Fruit fly (Drosophila melanogaster): ENCODE measurements around the gene Cpr65Ax1.

Cpr65Ax1 gene

DNA sequence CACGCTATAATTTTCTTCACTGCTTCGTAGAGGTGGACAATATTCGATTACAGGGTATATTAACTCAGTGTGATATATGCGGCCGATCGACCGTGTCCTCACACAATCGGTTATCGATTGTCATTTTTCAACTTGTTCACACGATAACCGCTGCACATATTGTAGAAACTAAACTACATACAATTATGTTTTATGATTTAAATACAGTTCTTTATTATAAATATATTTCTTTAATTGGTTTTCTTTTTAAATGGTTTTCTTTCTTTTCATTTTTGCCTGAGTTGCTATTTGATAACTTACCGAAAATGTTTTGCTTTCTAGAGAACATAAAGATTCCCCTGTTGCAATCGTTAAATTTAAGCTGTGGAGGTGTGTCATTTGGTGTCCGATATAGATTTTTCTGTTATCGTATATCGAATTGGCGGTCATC is 26.1 kb upstream of the Cpr65Ax1 start, which contains the start of the genes fmt and CG7376 (continued):
- no peak for TF ChIP-seq CG12744 (GFP tag; optimal IDR thresholded peaks at IDR 0.05)
- no peak for TF ChIP-seq ase (GFP tag; IDR thresholded peaks at IDR 0.05)
- peak; percentile 81 for TF ChIP-seq CG16813 (GFP tag; IDR thresholded peaks at IDR 0.05; ENCODE audit: partially characterized antibody)
- no peak for TF ChIP-seq ci (GFP tag; IDR thresholded peaks at IDR 0.05)
- TF ChIP-seq Bdp1 (GFP tag; optimal IDR thresholded peaks at IDR 0.05) = no peak
- no peak for TF ChIP-seq ATbp (GFP tag; optimal IDR thresholded peaks at IDR 0.05)
- TF ChIP-seq crol (GFP tag; IDR thresholded peaks at IDR 0.05) = no peak
- TF ChIP-seq CG10321 (GFP tag; IDR thresholded peaks at IDR 0.05) = no peak
- TF ChIP-seq sens (GFP tag) = no peak
- TF ChIP-seq Gug (GFP tag; IDR thresholded peaks at IDR 0.05) = no peak
- TF ChIP-seq row (GFP tag; IDR thresholded peaks at IDR 0.05) = peak; percentile 89
- 0 out of 3 replicates have a peak, but pooled peaks have one; percentile 47 for TF ChIP-seq Doc3 (GFP tag; IDR thresholded peaks at IDR 0.05; ENCODE audit: partially characterized antibody)
- TF ChIP-seq mirr (GFP tag; optimal IDR thresholded peaks at IDR 0.05) = no peak
- TF ChIP-seq slp2 (GFP tag; optimal IDR thresholded peaks at IDR 0.05) = no peak
- no peak for TF ChIP-seq Ravus (GFP tag; IDR thresholded peaks at IDR 0.05)
- no peak for TF ChIP-seq CG3995 (GFP tag; optimal IDR thresholded peaks at IDR 0.05)
- no peak for TF ChIP-seq gcm (GFP tag; optimal IDR thresholded peaks at IDR 0.05)
- no peak for TF ChIP-seq CG10209 (GFP tag; optimal IDR thresholded peaks at IDR 0.05)
- peak; percentile 94 for TF ChIP-seq CG30020 (tag; optimal IDR thresholded peaks at IDR 0.05)
- no peak for TF ChIP-seq CG11247 (GFP tag; IDR thresholded peaks at IDR 0.05)
- no peak for TF ChIP-seq CG15011 (GFP tag; optimal IDR thresholded peaks at IDR 0.05)
- no peak for TF ChIP-seq tap (tag; optimal IDR thresholded peaks at IDR 0.05)
- TF ChIP-seq ara (GFP tag; IDR thresholded peaks at IDR 0.05) = no peak
- TF ChIP-seq PHDP (tag; optimal IDR thresholded peaks at IDR 0.05) = no peak
- peak; percentile 59 for TF ChIP-seq zen (tag; optimal IDR thresholded peaks at IDR 0.05)
- no peak for TF ChIP-seq chif (GFP tag; optimal IDR thresholded peaks at IDR 0.05)
- no peak for TF ChIP-seq vvl (GFP tag; IDR thresholded peaks at IDR 0.05)
- TF ChIP-seq tup (GFP tag; optimal IDR thresholded peaks at IDR 0.05) = no peak
- no peak for TF ChIP-seq CG10147 (GFP tag; optimal IDR thresholded peaks at IDR 0.05)
- no peak for TF ChIP-seq CG10462 (GFP tag; optimal IDR thresholded peaks at IDR 0.05)
- TF ChIP-seq sqz (GFP tag; optimal IDR thresholded peaks at IDR 0.05) = no peak
- no peak for TF ChIP-seq Hey (tag; optimal IDR thresholded peaks at IDR 0.05)
- no peak for TF ChIP-seq abd-A (tag; optimal IDR thresholded peaks at IDR 0.05)
- TF ChIP-seq CG3065 (GFP tag; optimal IDR thresholded peaks at IDR 0.05) = no peak
- TF ChIP-seq Lim3 (GFP tag; IDR thresholded peaks at IDR 0.05) = no peak
- TF ChIP-seq Ets65A (GFP tag) = peak; percentile 42
- peak; percentile 80 for TF ChIP-seq Scr (GFP tag; IDR thresholded peaks at IDR 0.05; ENCODE audit: partially characterized antibody)
- TF ChIP-seq sob (GFP tag; IDR thresholded peaks at IDR 0.05) = no peak
- TF ChIP-seq H2.0 (GFP tag; IDR thresholded peaks at IDR 0.05) = no peak
- no peak for TF ChIP-seq run (tag; optimal IDR thresholded peaks at IDR 0.05)
- TF ChIP-seq CG18262 (tag; optimal IDR thresholded peaks at IDR 0.05) = no peak
- no peak for TF ChIP-seq luna (GFP tag; optimal IDR thresholded peaks at IDR 0.05)
- TF ChIP-seq CG12236 (GFP tag; optimal IDR thresholded peaks at IDR 0.05) = no peak
- TF ChIP-seq gsb (GFP tag; IDR thresholded peaks at IDR 0.05) = no peak
- TF ChIP-seq CG5953 (GFP tag; IDR thresholded peaks at IDR 0.05) = no peak
- no peak for TF ChIP-seq klu (GFP tag; IDR thresholded peaks at IDR 0.05)
- no peak for TF ChIP-seq CTCF (GFP tag; optimal IDR thresholded peaks at IDR 0.05)
- TF ChIP-seq Drgx (GFP tag; IDR thresholded peaks at IDR 0.05) = no peak
- no peak for TF ChIP-seq CG10565 (GFP tag; optimal IDR thresholded peaks at IDR 0.05)
- peak; percentile 80 for TF ChIP-seq CG12659 (GFP tag; optimal IDR thresholded peaks at IDR 0.05)
- no peak for TF ChIP-seq sr (GFP tag; IDR thresholded peaks at IDR 0.05)
- TF ChIP-seq Dip2 (GFP tag; IDR thresholded peaks at IDR 0.05) = no peak
- TF ChIP-seq CG9727 (GFP tag; optimal IDR thresholded peaks at IDR 0.05) = no peak
- no peak for TF ChIP-seq CG13894 (tag; optimal IDR thresholded peaks at IDR 0.05)
